Worm (Caenorhabditis elegans): Measurements from ENCODE around the gene F44E2.6.
A peak's percentile ranks its signal among the peaks of the same experiment; 100 is the strongest.

The F44E2.6 gene

DNA sequence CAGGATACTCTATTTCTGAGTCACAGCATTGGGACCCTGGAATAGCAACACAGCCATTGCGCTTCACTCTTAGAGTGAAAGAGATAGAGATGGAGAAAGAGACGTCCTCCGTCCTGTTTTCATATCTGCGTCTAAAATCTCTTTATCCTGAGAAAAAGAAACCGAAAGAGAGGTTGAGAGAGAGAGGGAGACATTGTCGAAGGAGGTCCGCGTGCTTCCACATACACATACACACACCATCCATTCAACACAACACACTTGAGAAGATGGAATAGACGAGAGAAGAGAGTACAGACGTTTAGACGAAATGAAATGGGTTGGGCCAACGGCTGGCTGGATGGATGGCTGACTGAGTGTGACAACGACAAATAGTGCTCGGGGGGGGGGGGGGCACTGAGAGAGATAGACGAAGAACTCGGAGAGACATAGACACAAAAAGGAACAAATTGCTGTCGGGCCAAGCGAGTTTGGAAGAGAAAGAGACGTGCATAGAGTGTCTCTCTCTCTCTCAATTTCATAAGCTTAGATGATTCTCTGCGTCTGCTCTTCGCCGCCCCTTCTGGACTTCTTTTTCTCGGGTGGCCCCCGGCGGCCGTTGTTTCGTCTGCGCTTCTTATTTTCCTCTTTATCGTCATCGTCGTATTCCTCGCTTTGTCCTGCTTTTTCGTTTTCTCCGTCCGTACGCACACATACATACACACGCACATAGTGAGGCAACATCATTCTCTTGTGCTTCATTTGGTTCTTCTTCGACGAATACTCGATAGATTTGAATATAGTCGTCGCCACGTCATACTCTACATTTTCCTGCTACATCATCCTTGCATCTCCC is 44.8 kb downstream of the F44E2.6 start, which contains the start of gene F54F2.6 (continued):
- TF ChIP-seq dmd-8 (GFP tag; IDR thresholded peaks at IDR 0.05) (peak; percentile 67; the same call in 1 of the 2 replicates), mdt-29 (GFP tag; IDR thresholded peaks at IDR 0.05) (no peak; the same call in 1 of the 2 replicates), attf-4 (tag; optimal IDR thresholded peaks at IDR 0.05) (no peak), zfp-3 (GFP tag; conservative IDR thresholded peaks at IDR 0.05) (no peak), lir-3 (tag; optimal IDR thresholded peaks at IDR 0.05) (no peak), ceh-28 (tag; optimal IDR thresholded peaks at IDR 0.05) (peak; percentile 7), unc-39 (tag; optimal IDR thresholded peaks at IDR 0.05) (no peak)

DNA sequence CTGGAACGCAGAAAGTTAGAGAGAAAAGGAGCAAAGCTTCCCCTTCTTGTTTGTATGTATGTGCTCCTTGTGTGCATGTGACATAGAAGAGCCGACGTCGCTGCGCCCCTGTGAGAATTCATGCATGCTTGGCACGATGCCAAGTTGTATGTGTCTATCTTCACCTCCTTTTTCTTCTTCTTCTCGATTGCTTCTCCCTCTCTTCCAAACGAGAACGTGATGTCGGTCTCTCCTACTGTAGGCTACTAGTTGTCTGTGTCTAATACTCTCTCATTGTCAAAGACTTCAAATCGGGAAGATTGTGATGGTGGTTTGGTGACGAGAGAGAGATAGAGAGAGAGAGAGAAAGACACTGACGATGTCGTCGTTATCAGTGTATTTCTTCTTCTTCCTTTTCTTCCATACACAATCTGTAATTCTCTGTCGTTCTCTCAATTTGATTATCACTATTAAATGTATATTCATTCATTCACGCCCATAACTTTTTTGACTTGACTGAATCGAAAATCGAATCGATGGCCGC is 47.7 kb downstream of the F44E2.6 start:
- TF ChIP-seq duxl-1 (tag; optimal IDR thresholded peaks at IDR 0.05; ENCODE audit: poor library complexity) (no peak), nhr-41 (GFP tag; IDR thresholded peaks at IDR 0.05) (peak; percentile 54; the same call in 1 of the 2 replicates), nhr-237 (tag; optimal IDR thresholded peaks at IDR 0.05) (no peak), daf-12 (tag; optimal IDR thresholded peaks at IDR 0.05) (no peak), zfp-2 (tag; optimal IDR thresholded peaks at IDR 0.05) (peak; percentile 57), ztf-7 (tag; optimal IDR thresholded peaks at IDR 0.05) (peak; percentile 35), hif-1 (tag; optimal IDR thresholded peaks at IDR 0.05) (peak; percentile 46 to 80), mes-2 (tag; optimal IDR thresholded peaks at IDR 0.05; ENCODE audit: poor library complexity, severe bottlenecking) (peak; percentile 56), nhr-6 (tag; optimal IDR thresholded peaks at IDR 0.05) (peak; percentile 40), ZK546.5 (tag; optimal IDR thresholded peaks at IDR 0.05) (peak in 1 of 2 experiments; percentile 21), R02D3.7 (tag; optimal IDR thresholded peaks at IDR 0.05) (no peak), tag-97 (GFP tag; IDR thresholded peaks at IDR 0.05) (no peak), dve-1 (tag; optimal IDR thresholded peaks at IDR 0.05; ENCODE audit: insufficient read depth) (peak; percentile 97), fkh-10 (GFP tag; optimal IDR thresholded peaks at IDR 0.05) (peak; percentile 86), nhr-76 (tag; optimal IDR thresholded peaks at IDR 0.05) (no peak), lin-38 (GFP tag; IDR thresholded peaks at IDR 0.05) (peak; percentile 42), snpc-1.2 (GFP tag; IDR thresholded peaks at IDR 0.05) (no peak), ztf-11 (tag; optimal IDR thresholded peaks at IDR 0.05) (no peak), tra-1 (GFP tag; IDR thresholded peaks at IDR 0.05) (peak; percentile 68), ama-1 (optimal IDR thresholded peaks at IDR 0.05) (peak; percentile 37), pha-4 (GFP tag; IDR thresholded peaks at IDR 0.05) (peak; percentile 17; the same call in 1 of the 2 replicates), pha-4 (tag; optimal IDR thresholded peaks at IDR 0.05) (no peak), nhr-42 (GFP tag; IDR thresholded peaks at IDR 0.05) (no peak), unc-130 (GFP tag; optimal IDR thresholded peaks at IDR 0.05) (no peak), lir-3 (tag; optimal IDR thresholded peaks at IDR 0.05) (no peak), spr-1 (tag; optimal IDR thresholded peaks at IDR 0.05) (peak; percentile 64), set-16 (GFP tag; IDR thresholded peaks at IDR 0.05) (peak; percentile 58), lin-39 (tag; optimal IDR thresholded peaks at IDR 0.05) (no peak), F49E8.2 (tag; optimal IDR thresholded peaks at IDR 0.05; ENCODE audit: borderline replicate concordance) (no peak), zip-11 (GFP tag; IDR thresholded peaks at IDR 0.05) (no peak), Y75B8A.6 (GFP tag; IDR thresholded peaks at IDR 0.05) (no peak), egl-43 (GFP tag; IDR thresholded peaks at IDR 0.05) (0 out of 2 replicates have a peak, but pooled peaks have one; percentile 66), daf-8 (GFP tag; IDR thresholded peaks at IDR 0.05) (no peak), ZK337.2 (GFP tag; IDR thresholded peaks at IDR 0.05) (0 out of 2 replicates have a peak, but pooled peaks have one; percentile 41), dmd-8 (GFP tag; IDR thresholded peaks at IDR 0.05) (no peak), hmg-1.1 (GFP tag; IDR thresholded peaks at IDR 0.05) (peak; percentile 80), mdt-29 (GFP tag; IDR thresholded peaks at IDR 0.05) (no peak), gei-8 (GFP tag; optimal IDR thresholded peaks at IDR 0.05) (peak; percentile 72), zip-2 (tag; optimal IDR thresholded peaks at IDR 0.05) (no peak), nhr-111 (GFP tag; optimal IDR thresholded peaks at IDR 0.05) (no peak), Y48G9A.11 (GFP tag; IDR thresholded peaks at IDR 0.05) (no peak), F44E2.7 (GFP tag; IDR thresholded peaks at IDR 0.05) (no peak), nhr-48 (tag; optimal IDR thresholded peaks at IDR 0.05) (peak; percentile 93)

Data from whole organism, L4 larva.